Worm (Caenorhabditis elegans) whole organism, young adult: ENCODE measurements around the gene C02D5.4.

Experiments
- F39B2.1 ChIP-seq: fragments of 200-800 bp; sonication (Bioruptor generic); IDR thresholded peaks from 2 replicates; pipeline ENCODE4 v1.3.6; 2022; ENCODE audit warnings: missing genetic modification reagents, missing genetic modification characterization, missing compliant biosample characterization
- Y53F4B.3 ChIP-seq: fragments of 200-800 bp; sonication (Bioruptor generic); IDR thresholded peaks from 2 replicates; pipeline ENCODE4 v1.3.6; 2022; ENCODE audit warnings: missing genetic modification reagents, missing genetic modification characterization, missing compliant biosample characterization
- Y67H2A.10 ChIP-seq: fragments of 200-800 bp; sonication (Bioruptor generic); conservative IDR thresholded peaks from 2 replicates; pipeline ENCODE4 v1.3.6; 2022; ENCODE audit warnings: missing genetic modification reagents, missing genetic modification characterization, missing compliant biosample characterization
- ama-1 ChIP-seq, 3 experiments: fragments of 150-350 bp in 1 of 3; sonication (generic microtip) in 2 of 3; optimal IDR thresholded peaks; 2 replicates each; lab custom pipeline; 2014 to 2018; ENCODE audit warnings: missing biosample characterization in 2 of 3, missing genetic modification characterization in 2 of 3, missing genetic modification reagents in 2 of 3
- cebp-2 ChIP-seq: fragments of 200-800 bp; sonication (Bioruptor generic); IDR thresholded peaks from 2 replicates; pipeline ENCODE4 v1.3.6; 2022; ENCODE audit warnings: missing genetic modification characterization, missing compliant biosample characterization
- ceh-91 ChIP-seq: fragments of 200-800 bp; sonication (Bioruptor generic); IDR thresholded peaks from 2 replicates; pipeline ENCODE4 v1.3.6; 2022; ENCODE audit warnings: missing genetic modification reagents, missing genetic modification characterization, missing compliant biosample characterization
- lin-54 ChIP-seq: fragments of 200-800 bp; sonication (Bioruptor generic); optimal IDR thresholded peaks from 2 replicates; lab custom pipeline; 2018; ENCODE audit warnings: mild to moderate bottlenecking, missing genetic modification characterization, missing compliant biosample characterization
- nfya-1 ChIP-seq: sonication (generic microtip); optimal IDR thresholded peaks from 2 replicates; lab custom pipeline; 2017; ENCODE audit warnings: antibody characterized with exemption, missing compliant biosample characterization, missing genetic modification characterization, borderline replicate concordance; ENCODE audit not compliant: insufficient read depth
- rec-8 ChIP-seq, 2 experiments: sonication (generic microtip); optimal IDR thresholded peaks; 2 replicates each; lab custom pipeline; 2016; ENCODE audit warnings: mild to moderate bottlenecking in 2 of 2, missing genetic modification characterization in 2 of 2, missing genetic modification reagents in 2 of 2, missing genotype in 2 of 2, missing biosample characterization in 1 of 2, missing compliant biosample characterization in 1 of 2, moderate library complexity in 1 of 2
- tbp1 ChIP-seq: fragments of 200-800 bp; sonication (Bioruptor generic); optimal IDR thresholded peaks from 2 replicates; lab custom pipeline; 2018; ENCODE audit warnings: mild to moderate bottlenecking, missing genetic modification characterization, missing compliant biosample characterization
- unc-62 ChIP-seq: fragments of 150-350 bp; optimal IDR thresholded peaks from 2 replicates; lab custom pipeline; 2014; ENCODE audit warnings: missing biosample characterization, missing genetic modification reagents, missing genetic modification characterization
- zfh-2 ChIP-seq: fragments of 200-800 bp; sonication (Bioruptor generic); conservative IDR thresholded peaks from 2 replicates; pipeline ENCODE4 v1.3.6; 2022; ENCODE audit warnings: missing genetic modification reagents, missing genetic modification characterization, missing compliant biosample characterization

ce11 chrIII:8594088-8594487 lies 42.1 kb downstream of the C02D5.4 start:
- no peak for TF ChIP-seq rec-8 (tag; optimal IDR thresholded peaks at IDR 0.05; lab: Kevin White, UChicago)
- no peak for TF ChIP-seq F39B2.1 (GFP tag; lab: Robert Waterston, UW)
- no peak for TF ChIP-seq Y67H2A.10 (GFP tag; lab: Robert Waterston, UW)
- no peak for TF ChIP-seq cebp-2 (GFP tag; lab: Robert Waterston, UW)
- TF ChIP-seq lin-54 (GFP tag; lab: Kevin White, UChicago): no peak
- TF ChIP-seq tbp1 (GFP tag; lab: Kevin White, UChicago): no peak
- TF ChIP-seq nfya-1 (tag; lab: Kevin White, UChicago): no peak
- TF ChIP-seq ceh-91 (GFP tag; lab: Robert Waterston, UW): no peak
- no peak for TF ChIP-seq ama-1 (optimal IDR thresholded peaks at IDR 0.05; lab: Kevin White, UChicago)
- TF ChIP-seq ama-1 (GFP tag; optimal IDR thresholded peaks at IDR 0.05; lab: Kevin White, UChicago): no peak
- no peak for TF ChIP-seq zfh-2
- TF ChIP-seq Y53F4B.3 (GFP tag; lab: Robert Waterston, UW): no peak
- TF ChIP-seq unc-62 (GFP tag; lab: Kevin White, UChicago): no peak
